Fruit fly (Drosophila melanogaster) whole organism, embryonic: ENCODE results near the gene AP-2alpha.

ENCODE experiments used
- Atf3 ChIP-seq: fragments of 200-800 bp; sonication (Bioruptor generic); optimal IDR thresholded peaks from 3 replicates; lab custom pipeline; 2016; ENCODE audit warnings: missing biosample characterization, missing genetic modification characterization
- BEAF-32 ChIP-seq: fragments of 200-800 bp; sonication (Bioruptor generic); optimal IDR thresholded peaks from 3 replicates; lab custom pipeline; 2017; ENCODE audit warnings: missing biosample characterization, missing genetic modification characterization, mild to moderate bottlenecking, moderate library complexity, missing genetic modification reagents
- BtbVII ChIP-seq: fragments of 200-800 bp; sonication (Bioruptor generic); optimal IDR thresholded peaks from 3 replicates; lab custom pipeline; 2017; ENCODE audit warnings: missing biosample characterization, mild to moderate bottlenecking, missing genetic modification characterization
- CG10431 ChIP-seq: fragments of 200-800 bp; sonication (Bioruptor generic); optimal IDR thresholded peaks from 3 replicates; lab custom pipeline; 2018; ENCODE audit warnings: missing biosample characterization, mild to moderate bottlenecking, missing genetic modification characterization
- CG11696 ChIP-seq: fragments of 200-800 bp; sonication (Bioruptor generic); IDR thresholded peaks from 2 replicates; pipeline ENCODE4 v1.3.6; 2022; ENCODE audit warnings: missing biosample characterization, missing genetic modification characterization
- CG13424 ChIP-seq: fragments of 200-800 bp; sonication (Bioruptor generic); optimal IDR thresholded peaks from 2 replicates; lab custom pipeline; 2019; ENCODE audit warnings: missing biosample characterization, mild to moderate bottlenecking, missing genetic modification characterization, moderate library complexity
- CG14441 ChIP-seq: fragments of 200-800 bp; sonication (Bioruptor generic); IDR thresholded peaks from 2 replicates; pipeline ENCODE4 v1.3.6; 2022; ENCODE audit warnings: missing biosample characterization, missing genetic modification characterization
- CG14667 ChIP-seq: fragments of 200-800 bp; sonication (Bioruptor generic); IDR thresholded peaks from 2 replicates; pipeline ENCODE4 v1.3.6; 2022; ENCODE audit warnings: missing biosample characterization, missing genetic modification characterization
- CG1529 ChIP-seq: fragments of 200-800 bp; sonication (Bioruptor generic); optimal IDR thresholded peaks from 3 replicates; lab custom pipeline; 2018; ENCODE audit warnings: missing biosample characterization, missing genetic modification characterization
- CG17612 ChIP-seq: fragments of 200-800 bp; sonication (Bioruptor generic); IDR thresholded peaks from 2 replicates; pipeline ENCODE4 v1.3.6; 2022; ENCODE audit warnings: missing biosample characterization, missing genetic modification characterization
- CG1792 ChIP-seq: fragments of 200-800 bp; sonication (Bioruptor generic); optimal IDR thresholded peaks from 2 replicates; lab custom pipeline; 2016; ENCODE audit warnings: missing biosample characterization, missing genetic modification characterization
- CG2678 ChIP-seq: fragments of 200-800 bp; sonication (Bioruptor generic); optimal IDR thresholded peaks from 3 replicates; lab custom pipeline; 2019; ENCODE audit warnings: missing biosample characterization, mild to moderate bottlenecking, missing genetic modification characterization, moderate library complexity
- CG31365 ChIP-seq: fragments of 200-800 bp; sonication (Bioruptor generic); optimal IDR thresholded peaks from 2 replicates; lab custom pipeline; 2018; ENCODE audit warnings: missing biosample characterization, mild to moderate bottlenecking, missing genetic modification characterization
- CG31441 ChIP-seq: fragments of 200-800 bp; sonication (Bioruptor generic); IDR thresholded peaks from 2 replicates; pipeline ENCODE4 v1.3.6; 2022; ENCODE audit warnings: missing biosample characterization, missing genetic modification characterization
- CG32772 ChIP-seq: fragments of 200-800 bp; sonication (Bioruptor generic); IDR thresholded peaks from 2 replicates; pipeline ENCODE4 v1.3.6; 2022; ENCODE audit warnings: missing biosample characterization, missing genetic modification characterization
- CG3281 ChIP-seq: fragments of 200-800 bp; sonication (Bioruptor generic); optimal IDR thresholded peaks from 3 replicates; lab custom pipeline; 2017; ENCODE audit warnings: missing biosample characterization, mild to moderate bottlenecking, missing genetic modification characterization
- CG34376 ChIP-seq: fragments of 200-800 bp; sonication (Bioruptor generic); optimal IDR thresholded peaks from 2 replicates; lab custom pipeline; 2018; ENCODE audit warnings: missing biosample characterization, mild to moderate bottlenecking, missing genetic modification characterization
- CG5953 ChIP-seq: fragments of 200-800 bp; sonication (Bioruptor generic); IDR thresholded peaks from 2 replicates; pipeline ENCODE4 v1.3.6; 2022; ENCODE audit warnings: missing biosample characterization, missing genetic modification characterization
- CG7745 ChIP-seq: fragments of 200-800 bp; sonication (Bioruptor generic); optimal IDR thresholded peaks from 2 replicates; lab custom pipeline; 2018; ENCODE audit warnings: missing biosample characterization, mild to moderate bottlenecking, missing genetic modification characterization, moderate library complexity
- CG7786 ChIP-seq: fragments of 200-800 bp; sonication (Bioruptor generic); optimal IDR thresholded peaks from 2 replicates; lab custom pipeline; 2016; ENCODE audit warnings: missing biosample characterization, missing genetic modification characterization
- CkIIα-i1 ChIP-seq: fragments of 200-800 bp; sonication (Bioruptor generic); IDR thresholded peaks from 2 replicates; pipeline ENCODE4 v1.3.6; 2022; ENCODE audit warnings: missing biosample characterization, missing genetic modification characterization
- CoRest ChIP-seq: fragments of 200-800 bp; sonication (Bioruptor generic); optimal IDR thresholded peaks from 3 replicates; lab custom pipeline; 2018; ENCODE audit warnings: missing biosample characterization, mild to moderate bottlenecking, missing genetic modification characterization, moderate library complexity
- CrebB ChIP-seq: fragments of 200-800 bp; sonication (Bioruptor generic); optimal IDR thresholded peaks from 3 replicates; lab custom pipeline; 2018; ENCODE audit warnings: missing biosample characterization, mild to moderate bottlenecking, missing genetic modification characterization
- GATAe ChIP-seq: fragments of 200-800 bp; sonication (Bioruptor generic); conservative IDR thresholded peaks from 2 replicates; pipeline ENCODE4 v1.3.6; 2022; ENCODE audit warnings: missing biosample characterization, missing genetic modification characterization
- H15 ChIP-seq: fragments of 200-800 bp; sonication (Bioruptor generic); IDR thresholded peaks from 3 replicates; pipeline ENCODE4 v1.3.6; 2022; ENCODE audit warnings: missing biosample characterization, missing genetic modification characterization
- Hr78 ChIP-seq, 2 experiments: fragments of 200-800 bp in 1 of 2; fragments of >200 bp in 1 of 2; sonication (Bioruptor generic) in 1 of 2; optimal IDR thresholded peaks; 2 replicates each; lab custom pipeline; 2017 to 2019; ENCODE audit warnings: missing biosample characterization in 2 of 2, missing genetic modification characterization in 2 of 2, mild to moderate bottlenecking in 1 of 2, moderate library complexity in 1 of 2
- Kr ChIP-seq: fragments of 200-800 bp; sonication (Bioruptor generic); optimal IDR thresholded peaks from 2 replicates; lab custom pipeline; 2017; ENCODE audit warnings: missing biosample characterization, mild to moderate bottlenecking, missing genetic modification characterization
- Med ChIP-seq: fragments of 200-800 bp; sonication (Bioruptor generic); peaks from one replicate; lab custom pipeline; 2016; ENCODE audit warnings: missing biosample characterization, missing genetic modification characterization, mild to moderate bottlenecking, inconsistent platforms, moderate library complexity
- NFAT ChIP-seq: fragments of 200-800 bp; sonication (Bioruptor generic); IDR thresholded peaks from 2 replicates; pipeline ENCODE4 v1.3.6; 2022; ENCODE audit warnings: missing biosample characterization, missing genetic modification characterization
- Rfx ChIP-seq: fragments of 200-800 bp; sonication (Bioruptor generic); IDR thresholded peaks from 2 replicates; pipeline ENCODE4 v1.3.6; 2022; ENCODE audit warnings: missing biosample characterization, missing genetic modification characterization
- Sox100B ChIP-seq: fragments of 200-800 bp; sonication (Bioruptor generic); optimal IDR thresholded peaks from 3 replicates; lab custom pipeline; 2018; ENCODE audit warnings: missing biosample characterization, mild to moderate bottlenecking, missing genetic modification characterization
- Spps ChIP-seq: fragments of 200-800 bp; sonication (Bioruptor generic); optimal IDR thresholded peaks from 2 replicates; lab custom pipeline; 2018; ENCODE audit warnings: missing biosample characterization, mild to moderate bottlenecking, missing genetic modification characterization
- cad ChIP-seq: fragments of >200 bp; optimal IDR thresholded peaks from 2 replicates; lab custom pipeline; 2017; ENCODE audit warnings: missing biosample characterization, missing genetic modification characterization
- caup ChIP-seq: fragments of 200-800 bp; sonication (Bioruptor generic); optimal IDR thresholded peaks from 3 replicates; lab custom pipeline; 2017; ENCODE audit warnings: missing biosample characterization, mild to moderate bottlenecking, missing genetic modification characterization, moderate library complexity; ENCODE audit not compliant: severe bottlenecking
- dm ChIP-seq: fragments of 200-800 bp; sonication (Bioruptor generic); optimal IDR thresholded peaks from 3 replicates; lab custom pipeline; 2016; ENCODE audit warnings: missing biosample characterization, missing genetic modification characterization
- fd64A ChIP-seq: fragments of 200-800 bp; sonication (Bioruptor generic); optimal IDR thresholded peaks from 3 replicates; lab custom pipeline; 2018; ENCODE audit warnings: missing biosample characterization, mild to moderate bottlenecking, missing genetic modification characterization
- gfzf ChIP-seq: fragments of 200-800 bp; sonication (Bioruptor generic); optimal IDR thresholded peaks from 2 replicates; lab custom pipeline; 2016; ENCODE audit warnings: missing biosample characterization, mild to moderate bottlenecking, missing genetic modification characterization, moderate library complexity
- gsb-n ChIP-seq: fragments of 200-800 bp; sonication (Bioruptor generic); optimal IDR thresholded peaks from 3 replicates; lab custom pipeline; 2018; ENCODE audit warnings: missing biosample characterization, mild to moderate bottlenecking, missing genetic modification characterization
- h ChIP-seq: fragments of >200 bp; optimal IDR thresholded peaks from 2 replicates; lab custom pipeline; 2017
- lab ChIP-seq: fragments of 200-800 bp; sonication (Bioruptor generic); optimal IDR thresholded peaks from 3 replicates; lab custom pipeline; 2017; ENCODE audit warnings: missing biosample characterization, missing genetic modification characterization, mild to moderate bottlenecking, moderate library complexity, missing genetic modification reagents
- nmo ChIP-seq: fragments of 200-800 bp; sonication (Bioruptor generic); optimal IDR thresholded peaks from 2 replicates; lab custom pipeline; 2018; ENCODE audit warnings: missing biosample characterization, mild to moderate bottlenecking, missing genetic modification characterization, moderate library complexity
- pan ChIP-seq, 4 experiments: fragments of >200 bp in 3 of 4; fragments of 200-800 bp in 1 of 4; sonication (Bioruptor generic) in 1 of 4; optimal IDR thresholded peaks in 3 of 4; IDR thresholded peaks in 1 of 4; 2 replicates each; pipeline versions ENCODE4 v1.3.6 to Lab custom; 2017 to 2022; ENCODE audit warnings: missing biosample characterization in 2 of 4, missing genetic modification characterization in 2 of 4, mixed read lengths in 1 of 4
- pros ChIP-seq: fragments of 200-800 bp; sonication (Bioruptor generic); optimal IDR thresholded peaks from 3 replicates; lab custom pipeline; 2019; ENCODE audit warnings: missing biosample characterization, mild to moderate bottlenecking, missing genetic modification characterization, moderate library complexity
- run ChIP-seq: fragments of 200-800 bp; sonication (Bioruptor generic); optimal IDR thresholded peaks from 3 replicates; lab custom pipeline; 2018; ENCODE audit warnings: missing biosample characterization, mild to moderate bottlenecking, missing genetic modification characterization
- seq ChIP-seq: fragments of 200-800 bp; sonication (Bioruptor generic); IDR thresholded peaks from 2 replicates; pipeline ENCODE4 v1.3.6; 2022; ENCODE audit warnings: missing biosample characterization, missing genetic modification characterization
- slp2 ChIP-seq: fragments of 200-800 bp; sonication (Bioruptor generic); optimal IDR thresholded peaks from 2 replicates; lab custom pipeline; 2016; ENCODE audit warnings: missing biosample characterization, missing genetic modification characterization
- toy ChIP-seq: fragments of 200-800 bp; sonication (Bioruptor generic); IDR thresholded peaks from 2 replicates; pipeline ENCODE4 v1.3.6; 2022; ENCODE audit warnings: missing biosample characterization, missing genetic modification characterization
- wek ChIP-seq: fragments of 200-800 bp; sonication (Bioruptor generic); optimal IDR thresholded peaks from 3 replicates; lab custom pipeline; 2018; ENCODE audit warnings: missing biosample characterization, mild to moderate bottlenecking, missing genetic modification characterization, moderate library complexity
- yki ChIP-seq: fragments of >200 bp; optimal IDR thresholded peaks from 3 replicates; lab custom pipeline; 2018

The AP-2alpha gene

DNA sequence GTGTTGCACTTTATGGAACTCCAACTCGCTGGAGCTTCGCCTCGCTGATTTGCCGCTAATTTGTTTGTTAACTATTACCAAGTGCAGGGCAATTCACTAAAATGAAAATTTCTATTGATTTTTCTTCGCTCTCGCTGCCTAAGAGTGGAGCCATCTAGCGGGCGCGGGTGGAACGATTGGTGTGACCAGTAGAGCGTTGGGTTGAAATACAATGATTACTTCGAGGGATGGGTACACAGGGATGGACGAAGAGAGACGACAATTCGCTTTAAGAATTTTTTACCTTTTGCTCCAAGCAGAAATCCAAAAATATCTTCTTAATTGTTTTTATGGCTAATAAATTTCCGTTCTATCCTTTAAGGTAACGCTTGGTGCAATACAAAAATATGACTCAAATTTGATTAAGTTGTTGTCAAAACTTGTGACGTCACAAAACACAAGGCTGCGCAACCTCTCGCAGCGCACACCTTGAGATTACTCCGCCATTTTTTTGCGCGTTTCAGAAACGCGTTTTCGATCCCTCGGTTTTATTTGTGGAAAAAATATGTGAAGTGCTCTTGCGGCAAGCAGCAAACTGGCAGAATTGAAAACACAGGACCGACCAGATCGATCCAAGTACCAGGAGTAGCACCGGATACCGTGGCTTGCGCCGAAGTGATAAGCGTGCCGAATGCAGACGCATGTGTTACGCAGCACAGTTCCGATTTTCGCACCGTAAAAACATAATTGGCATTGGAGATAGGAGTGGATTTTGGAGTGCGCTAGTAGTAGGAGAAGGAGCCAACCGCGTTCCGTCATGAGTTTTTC, at the start of gene AP-2alpha, which contains the start of gene ebi (continued):
- TF ChIP-seq pan (optimal IDR thresholded peaks at IDR 0.05; lab: Kevin White, UChicago), result no peak
- TF ChIP-seq pan (GFP tag; optimal IDR thresholded peaks at IDR 0.05 in 1 of 2, IDR thresholded peaks at IDR 0.05 in 1 of 2), result peak in 1 of 2 experiments; percentile 82
- TF ChIP-seq CrebB (tag; lab: Kevin White, UChicago), result peak; percentile 68
- peak; percentile 91 for TF ChIP-seq CG32772 (GFP tag; lab: Robert Waterston, UW)
- TF ChIP-seq toy (GFP tag; lab: Robert Waterston, UW), result no peak
- peak; percentile 91 for TF ChIP-seq slp2 (GFP tag; lab: Kevin White, UChicago)
- TF ChIP-seq Rfx (GFP tag; lab: Robert Waterston, UW), result peak; percentile 92
- peak; percentile 93 for TF ChIP-seq Atf3 (GFP tag; lab: Kevin White, UChicago)
- no peak for TF ChIP-seq run (tag; lab: Kevin White, UChicago)
- peak; percentile 57 for TF ChIP-seq Spps (tag; lab: Kevin White, UChicago)
- TF ChIP-seq CG7745 (tag; lab: Kevin White, UChicago), result no peak
- TF ChIP-seq gfzf (GFP tag; lab: Kevin White, UChicago), result peak; percentile 97
- TF ChIP-seq pros (GFP tag; lab: Kevin White, UChicago), result no peak
- TF ChIP-seq CG10431 (GFP tag; lab: Kevin White, UChicago), result peak; percentile 70
- TF ChIP-seq cad (GFP tag; lab: Kevin White, UChicago), result no peak
- TF ChIP-seq CG1792 (GFP tag; lab: Kevin White, UChicago), result peak; percentile 85
- peak; percentile 29 for TF ChIP-seq Kr (GFP tag; lab: Kevin White, UChicago)
- no peak; the same call in 1 of the 2 replicates for TF ChIP-seq CG31441 (GFP tag; lab: Robert Waterston, UW)
- TF ChIP-seq CG14441 (GFP tag; lab: Robert Waterston, UW), result peak; percentile 89
- TF ChIP-seq gsb-n (tag; lab: Kevin White, UChicago), result no peak
- no peak for TF ChIP-seq fd64A (GFP tag; lab: Kevin White, UChicago)
- peak; percentile 80 for TF ChIP-seq NFAT (GFP tag; lab: Robert Waterston, UW)
- TF ChIP-seq wek (GFP tag; lab: Kevin White, UChicago), result no peak
- peak; percentile 91 for TF ChIP-seq dm (GFP tag; lab: Kevin White, UChicago)
- peak; percentile 38; the same call in 1 of the 2 replicates for TF ChIP-seq CG17612
- peak; percentile 98 for TF ChIP-seq Med
- TF ChIP-seq CG3281 (GFP tag; lab: Kevin White, UChicago), result peak; percentile 74
- no peak for TF ChIP-seq GATAe
- TF ChIP-seq CG1529 (GFP tag; lab: Kevin White, UChicago), result peak; percentile 64
- no peak for TF ChIP-seq CkIIα-i1
- TF ChIP-seq CG7786 (GFP tag; lab: Kevin White, UChicago), result peak; percentile 95
- TF ChIP-seq H15, result peak; percentile 77
- no peak for TF ChIP-seq yki (lab: Kevin White, UChicago)
- TF ChIP-seq CG13424 (tag; lab: Kevin White, UChicago), result peak; percentile 88
- no peak for TF ChIP-seq CG31365 (tag; lab: Kevin White, UChicago)
- TF ChIP-seq Sox100B, result peak; percentile 74
- no peak for TF ChIP-seq h (lab: Kevin White, UChicago)
- peak; percentile 93 for TF ChIP-seq CoRest
- peak; percentile 64 for TF ChIP-seq caup (GFP tag; lab: Kevin White, UChicago)
- no peak for TF ChIP-seq Hr78 (GFP tag; optimal IDR thresholded peaks at IDR 0.05; lab: Kevin White, UChicago)
- peak; percentile 83 for TF ChIP-seq lab (GFP tag; lab: Kevin White, UChicago)
- peak; percentile 86 for TF ChIP-seq CG2678 (tag; lab: Kevin White, UChicago)
- peak; percentile 95 for TF ChIP-seq nmo (GFP tag; lab: Kevin White, UChicago)
- TF ChIP-seq CG11696 (GFP tag; lab: Robert Waterston, UW), result 0 out of 2 replicates have a peak, but pooled peaks have one; percentile 10
- TF ChIP-seq CG5953 (GFP tag; lab: Robert Waterston, UW), result peak; percentile 44; the same call in 1 of the 2 replicates
- TF ChIP-seq BtbVII, result no peak
- peak; percentile 82 for TF ChIP-seq seq
- TF ChIP-seq BEAF-32, result peak; percentile 59
- peak; percentile 67 for TF ChIP-seq CG34376 (GFP tag; lab: Kevin White, UChicago)
- peak; percentile 86 for TF ChIP-seq CG14667
